Worm (Caenorhabditis elegans) whole organism, late embryonic: ENCODE results near the gene B0454.8.

Experiments
- C38D4.7 ChIP-seq: fragments of 200-800 bp; sonication (Bioruptor generic); optimal IDR thresholded peaks from 2 replicates; lab custom pipeline; 2018; ENCODE audit warnings: mild to moderate bottlenecking, missing genetic modification characterization, moderate library complexity, missing compliant biosample characterization
- F13H6.1 ChIP-seq: sonication (generic microtip); optimal IDR thresholded peaks from 2 replicates; lab custom pipeline; 2016; ENCODE audit warnings: missing genetic modification characterization, missing compliant biosample characterization
- K02D7.2 ChIP-seq: sonication (generic microtip); optimal IDR thresholded peaks from 2 replicates; lab custom pipeline; 2017; ENCODE audit warnings: mild to moderate bottlenecking, missing genetic modification characterization, missing compliant biosample characterization
- K09A11.1 ChIP-seq: sonication (generic microtip); optimal IDR thresholded peaks from 2 replicates; lab custom pipeline; 2017; ENCODE audit warnings: antibody characterized with exemption, mild to moderate bottlenecking, missing genetic modification characterization, missing compliant biosample characterization; ENCODE audit not compliant: insufficient read depth
- T23F11.4 ChIP-seq: fragments of 200-800 bp; sonication (Bioruptor generic); optimal IDR thresholded peaks from 2 replicates; lab custom pipeline; 2018; ENCODE audit warnings: mild to moderate bottlenecking, missing genetic modification characterization, missing compliant biosample characterization
- ahr-1 ChIP-seq: sonication (generic microtip); optimal IDR thresholded peaks from 2 replicates; lab custom pipeline; 2016; ENCODE audit warnings: missing genetic modification characterization, missing compliant biosample characterization
- ceh-18 ChIP-seq: sonication (generic microtip); optimal IDR thresholded peaks from 2 replicates; lab custom pipeline; 2016; ENCODE audit warnings: missing genetic modification characterization, missing compliant biosample characterization
- ceh-22 ChIP-seq: sonication (generic microtip); optimal IDR thresholded peaks from 2 replicates; lab custom pipeline; 2017; ENCODE audit warnings: missing biosample characterization, missing genetic modification characterization
- ceh-24 ChIP-seq: sonication (generic microtip); optimal IDR thresholded peaks from 2 replicates; lab custom pipeline; 2016; ENCODE audit warnings: mild to moderate bottlenecking, missing genetic modification characterization, missing compliant biosample characterization
- ceh-34 ChIP-seq: sonication (generic microtip); optimal IDR thresholded peaks from 2 replicates; lab custom pipeline; 2016; ENCODE audit warnings: mild to moderate bottlenecking, missing genetic modification characterization, missing compliant biosample characterization
- ceh-45 ChIP-seq: fragments of 200-800 bp; sonication (Bioruptor generic); IDR thresholded peaks from 2 replicates; pipeline ENCODE4 v1.3.6; 2022; ENCODE audit warnings: missing genetic modification reagents, missing genetic modification characterization, missing compliant biosample characterization
- ceh-48 ChIP-seq: sonication (generic microtip); optimal IDR thresholded peaks from 2 replicates; lab custom pipeline; 2016; ENCODE audit warnings: missing genetic modification characterization, inconsistent platforms, missing compliant biosample characterization
- ceh-6 ChIP-seq: fragments of 200-800 bp; sonication (Bioruptor generic); optimal IDR thresholded peaks from 2 replicates; lab custom pipeline; 2018; ENCODE audit warnings: mild to moderate bottlenecking, missing genetic modification characterization, missing compliant biosample characterization
- ceh-9 ChIP-seq: sonication (generic microtip); optimal IDR thresholded peaks from 2 replicates; lab custom pipeline; 2016; ENCODE audit warnings: mild to moderate bottlenecking, missing genetic modification characterization, inconsistent platforms, missing compliant biosample characterization
- che-1 ChIP-seq: sonication (generic microtip); optimal IDR thresholded peaks from 2 replicates; lab custom pipeline; 2016; ENCODE audit warnings: mild to moderate bottlenecking, missing genetic modification characterization, missing compliant biosample characterization
- dmd-4 ChIP-seq: sonication (generic microtip); optimal IDR thresholded peaks from 2 replicates; lab custom pipeline; 2016; ENCODE audit warnings: borderline replicate concordance, missing genetic modification characterization, missing compliant biosample characterization
- dve-1 ChIP-seq: sonication (generic microtip); optimal IDR thresholded peaks from 2 replicates; lab custom pipeline; 2017; ENCODE audit warnings: antibody characterized with exemption, mild to moderate bottlenecking, missing genetic modification characterization, missing compliant biosample characterization
- elt-4 ChIP-seq: sonication (generic microtip); optimal IDR thresholded peaks from 2 replicates; lab custom pipeline; 2016; ENCODE audit warnings: missing genetic modification characterization, missing compliant biosample characterization
- ets-4 ChIP-seq: sonication (generic microtip); optimal IDR thresholded peaks from 2 replicates; lab custom pipeline; 2016; ENCODE audit warnings: missing genetic modification characterization, missing compliant biosample characterization
- eyg-1 ChIP-seq: sonication (generic microtip); optimal IDR thresholded peaks from 2 replicates; lab custom pipeline; 2016; ENCODE audit warnings: missing genotype, missing genetic modification characterization, missing compliant biosample characterization
- fax-1 ChIP-seq: sonication (generic microtip); optimal IDR thresholded peaks from 2 replicates; lab custom pipeline; 2016; ENCODE audit warnings: missing genotype, missing genetic modification characterization, missing compliant biosample characterization
- fkh-10 ChIP-seq: fragments of 150-350 bp; optimal IDR thresholded peaks from 2 replicates; lab custom pipeline; 2014; ENCODE audit warnings: missing biosample characterization, missing genetic modification reagents, missing genetic modification characterization
- hlh-15 ChIP-seq: sonication (generic microtip); optimal IDR thresholded peaks from 2 replicates; lab custom pipeline; 2016; ENCODE audit warnings: missing genetic modification characterization, missing compliant biosample characterization
- hlh-30 ChIP-seq: sonication (generic microtip); optimal IDR thresholded peaks from 2 replicates; lab custom pipeline; 2017; ENCODE audit warnings: antibody characterized with exemption, missing genetic modification characterization, missing compliant biosample characterization; ENCODE audit not compliant: insufficient read depth
- hlh-6 ChIP-seq: sonication (generic microtip); optimal IDR thresholded peaks from 2 replicates; lab custom pipeline; 2016; ENCODE audit warnings: missing genotype, missing genetic modification characterization, missing compliant biosample characterization
- hlh-8 ChIP-seq: sonication (generic microtip); optimal IDR thresholded peaks from 2 replicates; lab custom pipeline; 2016; ENCODE audit warnings: missing genotype, missing genetic modification characterization, missing compliant biosample characterization
- lim-6 ChIP-seq: sonication (generic microtip); optimal IDR thresholded peaks from 2 replicates; lab custom pipeline; 2016; ENCODE audit warnings: missing genetic modification characterization, missing compliant biosample characterization
- madf-2 ChIP-seq: sonication (generic microtip); optimal IDR thresholded peaks from 2 replicates; lab custom pipeline; 2017; ENCODE audit warnings: missing genetic modification characterization, missing compliant biosample characterization
- mec-3 ChIP-seq: sonication (generic microtip); optimal IDR thresholded peaks from 2 replicates; lab custom pipeline; 2016; ENCODE audit warnings: borderline replicate concordance, missing genetic modification characterization, missing compliant biosample characterization
- nfya-1 ChIP-seq: sonication (generic microtip); optimal IDR thresholded peaks from 2 replicates; lab custom pipeline; 2017; ENCODE audit warnings: missing genetic modification characterization, mild to moderate bottlenecking, missing compliant biosample characterization, antibody characterized with exemption, moderate library complexity
- nhr-11 ChIP-seq: fragments of 150-350 bp; optimal IDR thresholded peaks from 2 replicates; lab custom pipeline; 2014; ENCODE audit warnings: missing biosample characterization, missing genetic modification characterization
- pag-3 ChIP-seq: sonication (generic microtip); optimal IDR thresholded peaks from 2 replicates; lab custom pipeline; 2016; ENCODE audit warnings: missing compliant biosample characterization, missing genetic modification characterization, borderline replicate concordance
- pha-4 ChIP-seq: fragments of 150-350 bp; optimal IDR thresholded peaks from 2 replicates; lab custom pipeline; 2018; ENCODE audit warnings: missing biosample characterization, missing genetic modification reagents, missing genetic modification characterization
- ref-2 ChIP-seq: sonication (generic microtip); optimal IDR thresholded peaks from 2 replicates; lab custom pipeline; 2016; ENCODE audit warnings: missing genetic modification characterization, missing compliant biosample characterization
- rnt-1 ChIP-seq: sonication (generic microtip); optimal IDR thresholded peaks from 2 replicates; lab custom pipeline; 2016; ENCODE audit warnings: missing genetic modification characterization, missing compliant biosample characterization
- sox-4 ChIP-seq: sonication (generic microtip); optimal IDR thresholded peaks from 2 replicates; lab custom pipeline; 2017; ENCODE audit warnings: mild to moderate bottlenecking, missing genetic modification characterization, inconsistent platforms, missing compliant biosample characterization
- tbx-2 ChIP-seq: sonication (generic microtip); optimal IDR thresholded peaks from 2 replicates; lab custom pipeline; 2016; ENCODE audit warnings: missing genetic modification characterization, missing compliant biosample characterization
- tbx-7 ChIP-seq: sonication (generic microtip); optimal IDR thresholded peaks from 2 replicates; lab custom pipeline; 2016; ENCODE audit warnings: missing genotype, missing genetic modification characterization, missing compliant biosample characterization
- ttx-3 ChIP-seq: sonication (generic microtip); optimal IDR thresholded peaks from 2 replicates; lab custom pipeline; 2016; ENCODE audit warnings: missing genetic modification reagents, missing genetic modification characterization, missing compliant biosample characterization
- unc-86 ChIP-seq: sonication (generic microtip); optimal IDR thresholded peaks from 2 replicates; lab custom pipeline; 2016; ENCODE audit warnings: missing genetic modification characterization, missing compliant biosample characterization
- ztf-16 ChIP-seq: sonication (generic microtip); optimal IDR thresholded peaks from 2 replicates; lab custom pipeline; 2017; ENCODE audit warnings: missing genetic modification characterization, missing compliant biosample characterization

The B0454.8 gene

DNA sequence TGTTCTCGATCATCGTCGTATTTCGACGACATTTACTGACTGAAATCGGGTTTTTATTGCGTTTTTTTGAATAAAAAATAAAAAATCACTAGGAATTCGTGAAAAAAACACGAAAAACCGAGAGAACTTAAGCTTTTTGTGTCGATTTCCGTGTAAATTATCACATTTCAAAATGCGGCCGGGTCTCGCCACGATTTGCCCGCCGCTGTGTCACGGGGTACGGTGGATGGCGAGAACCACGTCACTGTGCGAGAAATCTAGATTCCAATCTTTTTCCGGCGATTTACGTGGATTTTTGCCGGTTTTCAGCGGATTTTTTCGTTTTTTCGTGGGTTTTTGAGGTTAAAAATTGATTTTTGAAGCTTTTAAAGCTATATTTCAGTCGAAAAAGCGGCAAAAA lies 33.7 kb upstream of the B0454.8 start, which contains the start of gene Y25C1A.8 (continued):
- TF ChIP-seq ceh-45: no peak
- TF ChIP-seq che-1: peak; percentile 15
- TF ChIP-seq ceh-22: no peak
- TF ChIP-seq hlh-15 (tag; lab: Kevin White, UChicago): no peak
- no peak for TF ChIP-seq K09A11.1 (tag; lab: Kevin White, UChicago)
- no peak for TF ChIP-seq dve-1 (tag; lab: Kevin White, UChicago)
- TF ChIP-seq tbx-2 (tag; lab: Kevin White, UChicago): peak; percentile 63
- peak; percentile 38 for TF ChIP-seq ceh-6 (GFP tag; lab: Kevin White, UChicago)
- no peak for TF ChIP-seq pha-4 (tag; lab: Kevin White, UChicago)
- TF ChIP-seq dmd-4 (tag; lab: Kevin White, UChicago): no peak
- TF ChIP-seq nfya-1 (tag; lab: Kevin White, UChicago): peak; percentile 94
- no peak for TF ChIP-seq madf-2 (tag; lab: Kevin White, UChicago)
- no peak for TF ChIP-seq nhr-11
- TF ChIP-seq ets-4 (tag; lab: Kevin White, UChicago): no peak
- peak; percentile 82 for TF ChIP-seq hlh-30
- TF ChIP-seq ttx-3 (tag; lab: Kevin White, UChicago): no peak
- no peak for TF ChIP-seq elt-4 (tag; lab: Kevin White, UChicago)
- no peak for TF ChIP-seq mec-3 (tag; lab: Kevin White, UChicago)
- peak; percentile 49 for TF ChIP-seq ceh-18
- TF ChIP-seq ceh-34 (tag; lab: Kevin White, UChicago): peak; percentile 93
- TF ChIP-seq hlh-6 (tag; lab: Kevin White, UChicago): no peak
- no peak for TF ChIP-seq ceh-9
- TF ChIP-seq fax-1: no peak
- TF ChIP-seq fkh-10: no peak
- TF ChIP-seq C38D4.7 (GFP tag; lab: Kevin White, UChicago): peak; percentile 20
- no peak for TF ChIP-seq ceh-24 (tag; lab: Kevin White, UChicago)
- TF ChIP-seq unc-86 (tag; lab: Kevin White, UChicago): peak; percentile 15
- TF ChIP-seq T23F11.4: peak; percentile 41
- peak; percentile 59 for TF ChIP-seq rnt-1
- TF ChIP-seq ztf-16 (tag; lab: Kevin White, UChicago): no peak
- TF ChIP-seq K02D7.2: no peak
- no peak for TF ChIP-seq pag-3
- no peak for TF ChIP-seq eyg-1 (tag; lab: Kevin White, UChicago)
- TF ChIP-seq F13H6.1: no peak
- no peak for TF ChIP-seq hlh-8
- TF ChIP-seq ref-2 (tag; lab: Kevin White, UChicago): no peak
- no peak for TF ChIP-seq ceh-48 (tag; lab: Kevin White, UChicago)
- TF ChIP-seq ahr-1 (tag; lab: Kevin White, UChicago): no peak
- TF ChIP-seq tbx-7: no peak

DNA sequence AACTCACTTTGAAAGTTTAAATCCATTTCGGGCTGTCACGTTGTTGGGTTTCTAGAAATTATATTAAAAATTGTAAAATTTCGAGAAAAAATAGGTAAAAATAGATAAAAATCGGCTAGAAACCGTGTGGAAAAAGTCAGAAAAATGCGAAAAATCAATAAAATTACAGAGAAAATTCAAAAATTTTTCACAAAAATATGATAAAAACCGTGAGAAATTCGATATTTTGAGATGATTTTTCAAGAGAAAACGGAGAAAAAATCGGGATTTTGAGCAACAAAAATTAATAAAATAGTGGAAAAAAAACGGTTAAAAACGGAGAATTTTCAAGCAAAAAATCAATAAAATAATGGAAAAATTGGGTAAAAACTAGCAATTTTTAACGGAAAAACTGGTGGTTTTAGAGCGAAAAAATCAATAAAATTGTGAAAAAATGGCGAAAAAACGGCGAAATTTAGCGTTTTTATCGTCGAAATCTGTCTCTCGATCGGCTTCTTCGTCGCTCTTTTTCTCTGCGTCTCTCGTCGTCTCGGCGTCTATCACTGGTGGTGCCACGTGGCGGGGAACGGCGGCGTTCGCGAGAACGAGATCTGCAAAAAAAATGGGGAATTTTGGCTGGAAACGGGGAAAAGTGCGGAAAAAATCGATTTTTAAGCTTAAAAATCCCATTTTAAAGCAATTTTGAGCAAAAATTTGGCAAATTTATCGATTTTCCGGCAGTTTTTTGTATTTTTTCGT lies 27.9 kb upstream of the B0454.8 start, which contains the start of gene Y25C1A.7:
TSS of gene Y25C1A.7 (minus strand) at position 51 of the 738 bp plus-strand sequence.
- TF ChIP-seq fkh-10: no peak
- TF ChIP-seq mec-3 (tag; lab: Kevin White, UChicago): no peak
- no peak for TF ChIP-seq F13H6.1
- TF ChIP-seq ahr-1 (tag; lab: Kevin White, UChicago): no peak
- no peak for TF ChIP-seq lim-6

ce11 chrII:3070182-3070581 lies 26.9 kb upstream of the B0454.8 start:
- no peak for TF ChIP-seq sox-4
- TF ChIP-seq ceh-48 (tag; lab: Kevin White, UChicago): peak; percentile 39
